Fruit fly (Drosophila melanogaster) whole organism, embryonic: ENCODE results near the gene wit.

ENCODE experiments used
- Awh ChIP-seq: fragments of 200-800 bp; sonication (Bioruptor generic); IDR thresholded peaks from 2 replicates; pipeline ENCODE4, ENCODE4 v1.3.6; 2022; ENCODE audit warnings: missing biosample characterization, missing genetic modification characterization
- CG11560 ChIP-seq: fragments of 200-800 bp; sonication (Bioruptor generic); IDR thresholded peaks from 3 replicates; pipeline ENCODE4 v1.3.6; 2022; ENCODE audit warnings: missing biosample characterization, missing genetic modification characterization
- CG1603 ChIP-seq: fragments of 200-800 bp; sonication (Bioruptor generic); optimal IDR thresholded peaks from 2 replicates; lab custom pipeline; 2019; ENCODE audit warnings: missing biosample characterization, mild to moderate bottlenecking, missing genetic modification characterization, moderate library complexity
- CG2678 ChIP-seq: fragments of 200-800 bp; sonication (Bioruptor generic); optimal IDR thresholded peaks from 3 replicates; lab custom pipeline; 2019; ENCODE audit warnings: missing biosample characterization, mild to moderate bottlenecking, missing genetic modification characterization, moderate library complexity
- CG3407 ChIP-seq: fragments of 200-800 bp; sonication (Bioruptor generic); optimal IDR thresholded peaks from 2 replicates; lab custom pipeline; 2018; ENCODE audit warnings: missing biosample characterization, mild to moderate bottlenecking, missing genetic modification characterization
- CG4282 ChIP-seq: fragments of 200-800 bp; sonication (Bioruptor generic); optimal IDR thresholded peaks from 2 replicates; lab custom pipeline; 2016; ENCODE audit warnings: missing biosample characterization, missing genetic modification characterization
- CG8478 ChIP-seq: fragments of >200 bp; optimal IDR thresholded peaks from 2 replicates; lab custom pipeline; 2018
- CTCF ChIP-seq: fragments of 200-800 bp; sonication (Bioruptor generic); optimal IDR thresholded peaks from 2 replicates; lab custom pipeline; 2017; ENCODE audit warnings: missing biosample characterization, mild to moderate bottlenecking, missing genetic modification characterization, moderate library complexity
- Xrp1 ChIP-seq: fragments of 200-800 bp; sonication (Bioruptor generic); IDR thresholded peaks from 2 replicates; pipeline ENCODE4 v1.3.6; 2022; ENCODE audit warnings: missing biosample characterization, missing genetic modification characterization
- jigr1 ChIP-seq: fragments of 200-800 bp; sonication (Bioruptor generic); IDR thresholded peaks from 3 replicates; pipeline ENCODE4 v1.3.6; 2022; ENCODE audit warnings: missing biosample characterization, missing genetic modification characterization
- tna ChIP-seq: fragments of 200-800 bp; sonication (Bioruptor generic); IDR thresholded peaks from 2 replicates; pipeline ENCODE4 v1.3.6; 2022; ENCODE audit warnings: missing biosample characterization, missing genetic modification characterization; ENCODE audit not compliant: partially characterized antibody
- unpg ChIP-seq: fragments of 200-800 bp; sonication (Bioruptor generic); optimal IDR thresholded peaks from 3 replicates; lab custom pipeline; 2018; ENCODE audit warnings: missing biosample characterization, mild to moderate bottlenecking, missing genetic modification characterization, moderate library complexity

dm6 chr3L:4047635-4048034 is 23.9 kb downstream of the wit start, which contains the start of gene Dpy-30L2:
- no peak for TF ChIP-seq CG11560 (tag; lab: Robert Waterston, UW)
- no peak for TF ChIP-seq CG1603 (tag; lab: Kevin White, UChicago)
- no peak for TF ChIP-seq CG3407 (GFP tag; lab: Kevin White, UChicago)
- TF ChIP-seq CG8478 (lab: Kevin White, UChicago): no peak
- TF ChIP-seq jigr1: no peak
- no peak for TF ChIP-seq CTCF (GFP tag; lab: Kevin White, UChicago)
- TF ChIP-seq tna: no peak
- TF ChIP-seq Awh (GFP tag; lab: Robert Waterston, UW): no peak
- no peak for TF ChIP-seq CG4282
- no peak for TF ChIP-seq unpg (GFP tag; lab: Kevin White, UChicago)
- TF ChIP-seq Xrp1: no peak
- TF ChIP-seq CG2678 (tag; lab: Kevin White, UChicago): no peak
